Worm (Caenorhabditis elegans): ENCODE data around the gene K09H11.6.
"Not testable (repeated sequence)": the region's sequence is repeated elsewhere in the genome, so short reads cannot be mapped to it uniquely, and the experiment has no call there.

Gene K09H11.6

ce11 chrV:5763787-5764186 lies 27.8 kb upstream of the K09H11.6 start, which contains the start of gene pgph-3 (continued):
- TF ChIP-seq lsy-12 (tag; optimal IDR thresholded peaks at IDR 0.05) (peak; percentile 29), aly-2 (tag; optimal IDR thresholded peaks at IDR 0.05) (no peak)

- TF ChIP-seq tbx-2 (tag; optimal IDR thresholded peaks at IDR 0.05): no peak
- TF ChIP-seq lin-39 (tag; optimal IDR thresholded peaks at IDR 0.05): no peak
- no peak for TF ChIP-seq nhr-23 (tag; optimal IDR thresholded peaks at IDR 0.05)
- TF ChIP-seq ZK546.5 (tag; optimal IDR thresholded peaks at IDR 0.05): no peak
- TF ChIP-seq ceh-16 (tag; optimal IDR thresholded peaks at IDR 0.05): no peak
- no peak for TF ChIP-seq pha-4 (tag; optimal IDR thresholded peaks at IDR 0.05)
- TF ChIP-seq nhr-43 (tag; optimal IDR thresholded peaks at IDR 0.05; ENCODE audit: poor library complexity, severe bottlenecking): no peak
- no peak for TF ChIP-seq ama-1 (optimal IDR thresholded peaks at IDR 0.05)
- no peak for TF ChIP-seq R02D3.7 (tag; optimal IDR thresholded peaks at IDR 0.05)
- no peak for TF ChIP-seq nhr-28 (tag; optimal IDR thresholded peaks at IDR 0.05)
- no peak for TF ChIP-seq nhr-237 (tag; optimal IDR thresholded peaks at IDR 0.05)
- TF ChIP-seq unc-62 (GFP tag; optimal IDR thresholded peaks at IDR 0.05): no peak
- no peak for TF ChIP-seq lsy-12 (tag; optimal IDR thresholded peaks at IDR 0.05)
- TF ChIP-seq elt-2 (tag; optimal IDR thresholded peaks at IDR 0.05): no peak
Observed at ce11 chrV:5760132-5760531, 24.2 kb upstream of the K09H11.6 start, which contains the start of gene C53A3.1. TSS of gene C53A3.1 (minus strand) at chrV:5760232.

ce11 chrV:5758780-5759179 lies 22.8 kb upstream of the K09H11.6 start, which contains the start of gene C53A3.4:
TSS of gene C53A3.4 (minus strand) at chrV:5758880.
- TF ChIP-seq ztf-11 (tag; optimal IDR thresholded peaks at IDR 0.05) (no peak), elt-1 (tag; optimal IDR thresholded peaks at IDR 0.05) (no peak), elt-3 (tag; optimal IDR thresholded peaks at IDR 0.05) (no peak), nhr-67 (tag; optimal IDR thresholded peaks at IDR 0.05) (no peak), elt-2 (tag; optimal IDR thresholded peaks at IDR 0.05) (no peak), ceh-82 (tag; optimal IDR thresholded peaks at IDR 0.05) (no peak), mdl-1 (tag; optimal IDR thresholded peaks at IDR 0.05) (no peak), nfya-1 (tag; optimal IDR thresholded peaks at IDR 0.05; ENCODE audit: insufficient read depth) (no peak), mml-1 (tag; optimal IDR thresholded peaks at IDR 0.05) (no peak), pqm-1 (tag; optimal IDR thresholded peaks at IDR 0.05) (no peak), hmg-11 (tag; optimal IDR thresholded peaks at IDR 0.05) (no peak), nhr-76 (tag; optimal IDR thresholded peaks at IDR 0.05) (no peak), nhr-25 (tag; optimal IDR thresholded peaks at IDR 0.05) (no peak)

ce11 chrV:5756193-5756592 lies 20.2 kb upstream of the K09H11.6 start, which contains the start of gene C53A3.3:
TSS of gene C53A3.3 (plus strand) at chrV:5756493.
- no peak for TF ChIP-seq pha-4 (tag; optimal IDR thresholded peaks at IDR 0.05)
- no peak for TF ChIP-seq fkh-2 (tag; optimal IDR thresholded peaks at IDR 0.05)
- TF ChIP-seq nhr-237 (tag; optimal IDR thresholded peaks at IDR 0.05): no peak
- TF ChIP-seq skn-1 (tag; optimal IDR thresholded peaks at IDR 0.05): no peak
- no peak for TF ChIP-seq fos-1 (tag; optimal IDR thresholded peaks at IDR 0.05)
- TF ChIP-seq hmg-11 (tag; optimal IDR thresholded peaks at IDR 0.05): no peak
- TF ChIP-seq ceh-28 (tag; optimal IDR thresholded peaks at IDR 0.05): no peak
- no peak for TF ChIP-seq jun-1 (tag; optimal IDR thresholded peaks at IDR 0.05)
- TF ChIP-seq nhr-76 (tag; optimal IDR thresholded peaks at IDR 0.05): no peak
- TF ChIP-seq egl-5 (tag; optimal IDR thresholded peaks at IDR 0.05): no peak
- no peak for TF ChIP-seq daf-12 (tag; optimal IDR thresholded peaks at IDR 0.05)
- TF ChIP-seq nhr-25 (tag; optimal IDR thresholded peaks at IDR 0.05): no peak
- TF ChIP-seq pqm-1 (tag; optimal IDR thresholded peaks at IDR 0.05): no peak
- no peak for TF ChIP-seq eor-1 (tag; optimal IDR thresholded peaks at IDR 0.05)

- TF ChIP-seq eor-1, lin-15B, egl-5 (tag; optimal IDR thresholded peaks at IDR 0.05): not testable (repeated sequence)
Observed at ce11 chrV:5755203-5755693, 19.3 kb upstream of the K09H11.6 start, which contains the start of gene K09H11.11. TSS of gene K09H11.11 (minus strand) at chrV:5755253.

Data from whole organism, L3 larva.